Worm (Caenorhabditis elegans): ENCODE results near the gene R09D1.13.

DNA sequence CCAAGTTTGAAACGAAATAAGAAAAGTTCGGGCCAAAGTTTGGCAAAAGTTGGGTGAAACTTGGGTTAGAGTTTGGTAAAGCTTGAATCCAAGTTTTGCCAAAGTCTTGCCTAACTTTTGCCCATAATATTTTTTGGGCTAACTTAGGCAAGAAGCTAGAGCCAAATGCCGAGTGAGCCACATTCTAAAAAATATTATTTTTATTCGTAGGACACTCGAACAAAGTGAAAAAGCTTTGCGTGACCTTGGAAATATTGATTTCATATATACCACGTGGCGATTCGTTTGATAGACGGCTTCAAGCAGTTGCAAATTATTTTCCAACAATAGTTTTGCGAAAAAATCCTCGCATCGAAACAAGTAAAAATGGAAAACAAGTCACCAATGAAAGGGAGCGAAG is 41.4 kb downstream of the R09D1.13 start, which contains the start of gene Y51B9A.5:
- no peak for TF ChIP-seq W03F9.2 (tag; optimal IDR thresholded peaks at IDR 0.05)
- TF ChIP-seq him-1 (tag; optimal IDR thresholded peaks at IDR 0.05), result no peak

Measured in whole organism, L4/young adult.